Worm (Caenorhabditis elegans): Measurements from ENCODE around the gene R04B5.11.
A peak's percentile ranks its signal among the peaks of the same experiment; 100 is the strongest.

Gene R04B5.11

ce11 chrV:10041484-10041883, 49.6 kb downstream of the R04B5.11 start (continued):
- no peak for TF ChIP-seq B0019.2 (GFP tag; conservative IDR thresholded peaks at IDR 0.05)
- TF ChIP-seq pbrm-1 (GFP tag; IDR thresholded peaks at IDR 0.05) = 0 out of 2 replicates have a peak, but pooled peaks have one; percentile 40
- no peak for TF ChIP-seq F22D6.2 (tag; optimal IDR thresholded peaks at IDR 0.05)
- no peak for TF ChIP-seq F57A8.1 (GFP tag; optimal IDR thresholded peaks at IDR 0.05)
- TF ChIP-seq C17E4.6 (GFP tag; IDR thresholded peaks at IDR 0.05) = no peak
